Worm (Caenorhabditis elegans) whole organism, mixed stage, embryonic: ENCODE measurements around the gene dyf-7.

Source experiments
- M03D4.4 ChIP-seq: sonication (generic microtip); optimal IDR thresholded peaks from 2 replicates; lab custom pipeline; 2017; ENCODE audit warnings: mild to moderate bottlenecking, missing genetic modification characterization, missing compliant biosample characterization
- bed-3 ChIP-seq: fragments of 200-800 bp; sonication (Bioruptor generic); optimal IDR thresholded peaks from 3 replicates; lab custom pipeline; 2018; ENCODE audit warnings: mild to moderate bottlenecking, missing genetic modification characterization, moderate library complexity, missing compliant biosample characterization
- blmp-1 ChIP-seq: fragments of 150-350 bp; optimal IDR thresholded peaks from 2 replicates; lab custom pipeline; 2014; ENCODE audit warnings: missing biosample characterization, missing genetic modification characterization
- ceh-43 ChIP-seq: fragments of 200-800 bp; sonication (Bioruptor generic); optimal IDR thresholded peaks from 2 replicates; lab custom pipeline; 2018; ENCODE audit warnings: mild to moderate bottlenecking, missing genetic modification characterization, moderate library complexity, missing compliant biosample characterization
- ceh-83 ChIP-seq: fragments of 200-800 bp; sonication (Bioruptor generic); optimal IDR thresholded peaks from 2 replicates; lab custom pipeline; 2018; ENCODE audit warnings: mild to moderate bottlenecking, missing genetic modification characterization, missing compliant biosample characterization
- cnd-1 ChIP-seq: fragments of 200-800 bp; sonication (Bioruptor generic); optimal IDR thresholded peaks from 2 replicates; lab custom pipeline; 2018; ENCODE audit warnings: mild to moderate bottlenecking, missing genetic modification characterization, missing compliant biosample characterization
- drap-1 ChIP-seq: fragments of 200-800 bp; sonication (Bioruptor generic); optimal IDR thresholded peaks from 3 replicates; lab custom pipeline; 2018; ENCODE audit warnings: mild to moderate bottlenecking, missing genetic modification characterization, missing compliant biosample characterization
- elt-3 ChIP-seq: fragments of 150-350 bp; optimal IDR thresholded peaks from 2 replicates; lab custom pipeline; 2014; ENCODE audit warnings: missing biosample characterization, missing genetic modification characterization
- flh-1 ChIP-seq: fragments of 200-800 bp; sonication (Bioruptor generic); optimal IDR thresholded peaks from 2 replicates; lab custom pipeline; 2018; ENCODE audit warnings: mild to moderate bottlenecking, missing genetic modification characterization, moderate library complexity, missing compliant biosample characterization
- ham-2 ChIP-seq: fragments of 200-800 bp; sonication (Bioruptor generic); optimal IDR thresholded peaks from 2 replicates; lab custom pipeline; 2018; ENCODE audit warnings: mild to moderate bottlenecking, missing genetic modification characterization, missing compliant biosample characterization
- hlh-1 ChIP-seq: fragments of 150-350 bp; optimal IDR thresholded peaks from 2 replicates; lab custom pipeline; 2014; ENCODE audit warnings: missing biosample characterization, missing genetic modification reagents, missing genetic modification characterization
- lin-13 ChIP-seq: fragments of 150-350 bp; optimal IDR thresholded peaks from 2 replicates; lab custom pipeline; 2014; ENCODE audit warnings: missing biosample characterization, missing genetic modification characterization
- lin-32 ChIP-seq: fragments of 200-800 bp; sonication (Bioruptor generic); optimal IDR thresholded peaks from 2 replicates; lab custom pipeline; 2018; ENCODE audit warnings: mild to moderate bottlenecking, missing genetic modification characterization, missing compliant biosample characterization
- mep-1 ChIP-seq: fragments of 150-350 bp; optimal IDR thresholded peaks from 2 replicates; lab custom pipeline; 2017; ENCODE audit warnings: missing biosample characterization, missing genetic modification reagents, missing genetic modification characterization, inconsistent platforms
- mls-2 ChIP-seq: sonication (generic microtip); optimal IDR thresholded peaks from 2 replicates; lab custom pipeline; 2016; ENCODE audit warnings: mild to moderate bottlenecking, missing genetic modification characterization, moderate library complexity, missing compliant biosample characterization
- nhr-12 ChIP-seq: fragments of 150-350 bp; optimal IDR thresholded peaks from 2 replicates; lab custom pipeline; 2014; ENCODE audit warnings: missing biosample characterization, missing genetic modification characterization
- nhr-237 ChIP-seq: fragments of 150-350 bp; optimal IDR thresholded peaks from 2 replicates; lab custom pipeline; 2014; ENCODE audit warnings: missing biosample characterization, missing genetic modification characterization
- nhr-28 ChIP-seq: fragments of 150-350 bp; optimal IDR thresholded peaks from 2 replicates; lab custom pipeline; 2014; ENCODE audit warnings: missing biosample characterization, missing genetic modification characterization
- pha-4 ChIP-seq: fragments of 150-350 bp; optimal IDR thresholded peaks from 2 replicates; lab custom pipeline; 2018; ENCODE audit warnings: missing biosample characterization, missing genetic modification reagents, missing genetic modification characterization
- sem-2 ChIP-seq: fragments of 200-800 bp; sonication (Bioruptor generic); optimal IDR thresholded peaks from 2 replicates; lab custom pipeline; 2018; ENCODE audit warnings: mild to moderate bottlenecking, missing genetic modification characterization, missing compliant biosample characterization
- sptf-1 ChIP-seq: sonication (generic microtip); optimal IDR thresholded peaks from 2 replicates; lab custom pipeline; 2017; ENCODE audit warnings: mild to moderate bottlenecking, missing genetic modification characterization, moderate library complexity, missing compliant biosample characterization
- tbx-8 ChIP-seq: fragments of 200-800 bp; sonication (Bioruptor generic); optimal IDR thresholded peaks from 2 replicates; lab custom pipeline; 2018; ENCODE audit warnings: mild to moderate bottlenecking, missing genetic modification characterization, moderate library complexity, missing compliant biosample characterization
- unc-120 ChIP-seq: sonication (generic microtip); optimal IDR thresholded peaks from 2 replicates; lab custom pipeline; 2017; ENCODE audit warnings: missing genetic modification characterization, missing compliant biosample characterization; ENCODE audit not compliant: poor library complexity, severe bottlenecking
- unc-62 ChIP-seq: fragments of 150-350 bp; optimal IDR thresholded peaks from 2 replicates; lab custom pipeline; 2014; ENCODE audit warnings: missing biosample characterization, missing genetic modification reagents, missing genetic modification characterization
- ztf-11 ChIP-seq: fragments of 150-350 bp; optimal IDR thresholded peaks from 2 replicates; lab custom pipeline; 2014; ENCODE audit warnings: missing biosample characterization, missing genetic modification characterization

Gene dyf-7

DNA sequence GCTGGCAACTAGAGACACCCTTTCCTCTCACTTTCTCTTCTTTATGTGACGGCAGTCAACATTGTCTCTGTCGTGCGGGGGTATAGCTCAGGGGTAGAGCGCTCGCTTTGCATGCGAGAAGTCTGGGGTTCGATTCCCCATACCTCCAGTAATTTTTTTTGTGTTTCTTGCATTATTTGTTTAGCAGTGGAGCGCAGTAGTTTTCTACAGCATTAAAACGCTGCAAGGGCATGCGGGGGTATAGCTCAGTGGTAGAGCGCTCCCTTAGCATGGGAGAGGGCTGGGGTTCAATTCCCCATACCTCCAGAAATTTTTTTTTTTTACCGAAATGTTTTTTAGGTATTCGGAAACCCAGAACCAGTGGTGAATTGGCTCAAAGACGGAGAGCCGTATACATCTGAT, 45.1 kb downstream of the dyf-7 start:
- TF ChIP-seq cnd-1 (peak; percentile 95), M03D4.4 (peak; percentile 96), blmp-1 (peak; percentile 69), nhr-28 (peak; percentile 84), ztf-11 (tag; lab: Kevin White, UChicago) (peak; percentile 56), mls-2 (peak; percentile 98), mep-1 (tag; lab: Kevin White, UChicago) (peak; percentile 93), drap-1 (GFP tag; lab: Kevin White, UChicago) (peak; percentile 97), ham-2 (GFP tag; lab: Kevin White, UChicago) (peak; percentile 96), bed-3 (GFP tag; lab: Kevin White, UChicago) (peak; percentile 94), nhr-237 (peak; percentile 77), elt-3 (tag; lab: Kevin White, UChicago) (peak; percentile 54), unc-62 (peak; percentile 63), lin-32 (peak; percentile 92), sem-2 (peak; percentile 95), ceh-43 (GFP tag; lab: Kevin White, UChicago) (peak; percentile 95), nhr-12 (peak; percentile 31), ceh-83 (GFP tag; lab: Kevin White, UChicago) (peak; percentile 99), flh-1 (peak; percentile 94), unc-120 (peak; percentile 95), hlh-1 (tag; lab: Kevin White, UChicago) (peak; percentile 43), tbx-8 (GFP tag; lab: Kevin White, UChicago) (peak; percentile 96), sptf-1 (peak; percentile 98), pha-4 (tag; lab: Kevin White, UChicago) (peak; percentile 61), lin-13 (tag; lab: Kevin White, UChicago) (peak; percentile 40)
